Worm (Caenorhabditis elegans) whole organism, young adult: ENCODE data around the gene arrd-24.

Source experiments
- C17E4.6 ChIP-seq: fragments of 200-800 bp; sonication (Bioruptor generic); IDR thresholded peaks from 2 replicates; pipeline ENCODE4 v1.3.6; 2022; ENCODE audit warnings: missing genetic modification reagents, missing genetic modification characterization, missing compliant biosample characterization
- F37B4.10 ChIP-seq: fragments of 200-800 bp; sonication (Bioruptor generic); IDR thresholded peaks from 2 replicates; pipeline ENCODE4 v1.3.6; 2022; ENCODE audit warnings: missing genetic modification characterization, missing compliant biosample characterization
- F49E8.2 ChIP-seq: sonication (generic microtip); optimal IDR thresholded peaks from 3 replicates; lab custom pipeline; 2017; ENCODE audit warnings: missing genetic modification characterization, mild to moderate bottlenecking, missing compliant biosample characterization, antibody characterized with exemption, moderate library complexity; ENCODE audit not compliant: insufficient read depth
- F52B5.7 ChIP-seq: sonication (generic microtip); optimal IDR thresholded peaks from 2 replicates; lab custom pipeline; 2016; ENCODE audit warnings: mild to moderate bottlenecking, missing genetic modification characterization, missing compliant biosample characterization
- ama-1 ChIP-seq, 3 experiments: fragments of 150-350 bp in 1 of 3; sonication (generic microtip) in 2 of 3; optimal IDR thresholded peaks; 2 replicates each; lab custom pipeline; 2014 to 2018; ENCODE audit warnings: missing biosample characterization in 2 of 3, missing genetic modification characterization in 2 of 3, missing genetic modification reagents in 2 of 3
- athp-1 ChIP-seq: sonication (generic microtip); optimal IDR thresholded peaks from 2 replicates; lab custom pipeline; 2017; ENCODE audit warnings: mild to moderate bottlenecking, missing genetic modification characterization, missing compliant biosample characterization
- lsl-1 ChIP-seq: fragments of 200-800 bp; sonication (Bioruptor generic); optimal IDR thresholded peaks from 2 replicates; lab custom pipeline; 2018; ENCODE audit warnings: mild to moderate bottlenecking, missing genetic modification characterization, moderate library complexity, missing compliant biosample characterization
- lsy-27 ChIP-seq: sonication (generic microtip); optimal IDR thresholded peaks from 2 replicates; lab custom pipeline; 2017; ENCODE audit warnings: missing genetic modification characterization, mild to moderate bottlenecking, missing compliant biosample characterization, antibody characterized with exemption, missing genotype, borderline replicate concordance; ENCODE audit not compliant: insufficient read depth
- madf-8 ChIP-seq: fragments of 200-800 bp; sonication (Bioruptor generic); conservative IDR thresholded peaks from 2 replicates; pipeline ENCODE4 v1.3.6; 2022; ENCODE audit warnings: missing genetic modification reagents, missing genetic modification characterization, missing compliant biosample characterization
- mel-28 ChIP-seq: sonication (generic microtip); optimal IDR thresholded peaks from 2 replicates; lab custom pipeline; 2016; ENCODE audit warnings: borderline replicate concordance, mild to moderate bottlenecking, missing genetic modification characterization, missing compliant biosample characterization
- rpc-1 ChIP-seq, 2 experiments: fragments of 150-350 bp in 1 of 2; sonication (generic microtip) in 1 of 2; optimal IDR thresholded peaks; 2 replicates each; lab custom pipeline; 2014 to 2018; ENCODE audit warnings: missing biosample characterization in 1 of 2, missing genetic modification characterization in 1 of 2, missing genetic modification reagents in 1 of 2, missing genotype in 1 of 2

- TF ChIP-seq lsl-1 (GFP tag; lab: Kevin White, UChicago), result no peak
- TF ChIP-seq mel-28 (tag; lab: Kevin White, UChicago), result no peak
- TF ChIP-seq F37B4.10 (GFP tag; lab: Robert Waterston, UW), result no peak
- TF ChIP-seq ama-1 (optimal IDR thresholded peaks at IDR 0.05; lab: Kevin White, UChicago), result no peak
- TF ChIP-seq ama-1 (GFP tag; optimal IDR thresholded peaks at IDR 0.05; lab: Kevin White, UChicago), result no peak
- no peak for TF ChIP-seq rpc-1 (optimal IDR thresholded peaks at IDR 0.05; lab: Kevin White, UChicago)
- no peak for TF ChIP-seq rpc-1 (tag; optimal IDR thresholded peaks at IDR 0.05; lab: Kevin White, UChicago)
- TF ChIP-seq athp-1, result no peak
- TF ChIP-seq F52B5.7 (tag; lab: Kevin White, UChicago), result no peak
- no peak for TF ChIP-seq madf-8 (GFP tag; lab: Robert Waterston, UW)
- TF ChIP-seq F49E8.2 (tag; lab: Kevin White, UChicago), result no peak
- no peak for TF ChIP-seq C17E4.6 (GFP tag; lab: Robert Waterston, UW)
- TF ChIP-seq lsy-27 (tag; lab: Kevin White, UChicago), result no peak
These were observed 21.9 kb downstream of the arrd-24 start for ce11 chrX:13958451-13958850.
